Worm (Caenorhabditis elegans) whole organism, mixed stage, embryonic: ENCODE measurements around the gene D1025.1.
"Not testable (repeated sequence)": the region's sequence is repeated elsewhere in the genome, so short reads cannot be mapped to it uniquely, and the experiment has no call there.

Source experiments
- M03D4.4 ChIP-seq: sonication (generic microtip); optimal IDR thresholded peaks from 2 replicates; lab custom pipeline; 2017; ENCODE audit warnings: mild to moderate bottlenecking, missing genetic modification characterization, missing compliant biosample characterization
- bed-3 ChIP-seq: fragments of 200-800 bp; sonication (Bioruptor generic); optimal IDR thresholded peaks from 3 replicates; lab custom pipeline; 2018; ENCODE audit warnings: mild to moderate bottlenecking, missing genetic modification characterization, moderate library complexity, missing compliant biosample characterization
- blmp-1 ChIP-seq: fragments of 150-350 bp; optimal IDR thresholded peaks from 2 replicates; lab custom pipeline; 2014; ENCODE audit warnings: missing biosample characterization, missing genetic modification characterization
- ceh-39 ChIP-seq: fragments of 150-350 bp; optimal IDR thresholded peaks from 2 replicates; lab custom pipeline; 2014; ENCODE audit warnings: missing biosample characterization, missing genetic modification characterization
- ceh-43 ChIP-seq: fragments of 200-800 bp; sonication (Bioruptor generic); optimal IDR thresholded peaks from 2 replicates; lab custom pipeline; 2018; ENCODE audit warnings: mild to moderate bottlenecking, missing genetic modification characterization, moderate library complexity, missing compliant biosample characterization
- ces-1 ChIP-seq: fragments of 150-350 bp; optimal IDR thresholded peaks from 2 replicates; lab custom pipeline; 2014; ENCODE audit warnings: missing biosample characterization, missing genetic modification reagents, missing genetic modification characterization
- cnd-1 ChIP-seq: fragments of 200-800 bp; sonication (Bioruptor generic); optimal IDR thresholded peaks from 2 replicates; lab custom pipeline; 2018; ENCODE audit warnings: mild to moderate bottlenecking, missing genetic modification characterization, missing compliant biosample characterization
- drap-1 ChIP-seq: fragments of 200-800 bp; sonication (Bioruptor generic); optimal IDR thresholded peaks from 3 replicates; lab custom pipeline; 2018; ENCODE audit warnings: mild to moderate bottlenecking, missing genetic modification characterization, missing compliant biosample characterization
- elt-1 ChIP-seq: sonication (generic microtip); optimal IDR thresholded peaks from 2 replicates; lab custom pipeline; 2017; ENCODE audit warnings: missing genetic modification characterization, mild to moderate bottlenecking, missing compliant biosample characterization, antibody characterized with exemption, moderate library complexity, borderline replicate concordance; ENCODE audit not compliant: insufficient read depth
- elt-3 ChIP-seq: fragments of 150-350 bp; optimal IDR thresholded peaks from 2 replicates; lab custom pipeline; 2014; ENCODE audit warnings: missing biosample characterization, missing genetic modification characterization
- flh-1 ChIP-seq: fragments of 200-800 bp; sonication (Bioruptor generic); optimal IDR thresholded peaks from 2 replicates; lab custom pipeline; 2018; ENCODE audit warnings: mild to moderate bottlenecking, missing genetic modification characterization, moderate library complexity, missing compliant biosample characterization
- ham-2 ChIP-seq: fragments of 200-800 bp; sonication (Bioruptor generic); optimal IDR thresholded peaks from 2 replicates; lab custom pipeline; 2018; ENCODE audit warnings: mild to moderate bottlenecking, missing genetic modification characterization, missing compliant biosample characterization
- hlh-1 ChIP-seq: fragments of 150-350 bp; optimal IDR thresholded peaks from 2 replicates; lab custom pipeline; 2014; ENCODE audit warnings: missing biosample characterization, missing genetic modification reagents, missing genetic modification characterization
- lin-13 ChIP-seq: fragments of 150-350 bp; optimal IDR thresholded peaks from 2 replicates; lab custom pipeline; 2014; ENCODE audit warnings: missing biosample characterization, missing genetic modification characterization
- lin-32 ChIP-seq: fragments of 200-800 bp; sonication (Bioruptor generic); optimal IDR thresholded peaks from 2 replicates; lab custom pipeline; 2018; ENCODE audit warnings: mild to moderate bottlenecking, missing genetic modification characterization, missing compliant biosample characterization
- mab-5 ChIP-seq: fragments of 150-350 bp; optimal IDR thresholded peaks from 2 replicates; lab custom pipeline; 2014; ENCODE audit warnings: missing biosample characterization, missing genetic modification characterization
- mep-1 ChIP-seq: fragments of 150-350 bp; optimal IDR thresholded peaks from 2 replicates; lab custom pipeline; 2017; ENCODE audit warnings: missing biosample characterization, missing genetic modification reagents, missing genetic modification characterization, inconsistent platforms
- mls-2 ChIP-seq: sonication (generic microtip); optimal IDR thresholded peaks from 2 replicates; lab custom pipeline; 2016; ENCODE audit warnings: mild to moderate bottlenecking, missing genetic modification characterization, moderate library complexity, missing compliant biosample characterization
- nhr-2 ChIP-seq: fragments of 150-350 bp; optimal IDR thresholded peaks from 2 replicates; lab custom pipeline; 2014; ENCODE audit warnings: missing biosample characterization, missing genetic modification characterization
- nhr-28 ChIP-seq: fragments of 150-350 bp; optimal IDR thresholded peaks from 2 replicates; lab custom pipeline; 2014; ENCODE audit warnings: missing biosample characterization, missing genetic modification characterization
- pha-4 ChIP-seq: fragments of 150-350 bp; optimal IDR thresholded peaks from 2 replicates; lab custom pipeline; 2018; ENCODE audit warnings: missing biosample characterization, missing genetic modification reagents, missing genetic modification characterization
- sem-2 ChIP-seq: fragments of 200-800 bp; sonication (Bioruptor generic); optimal IDR thresholded peaks from 2 replicates; lab custom pipeline; 2018; ENCODE audit warnings: mild to moderate bottlenecking, missing genetic modification characterization, missing compliant biosample characterization
- snpc-4 ChIP-seq: fragments of 150-350 bp; optimal IDR thresholded peaks from 2 replicates; lab custom pipeline; 2014; ENCODE audit warnings: missing biosample characterization, missing genetic modification characterization
- sptf-1 ChIP-seq: sonication (generic microtip); optimal IDR thresholded peaks from 2 replicates; lab custom pipeline; 2017; ENCODE audit warnings: mild to moderate bottlenecking, missing genetic modification characterization, moderate library complexity, missing compliant biosample characterization
- unc-120 ChIP-seq: sonication (generic microtip); optimal IDR thresholded peaks from 2 replicates; lab custom pipeline; 2017; ENCODE audit warnings: missing genetic modification characterization, missing compliant biosample characterization; ENCODE audit not compliant: poor library complexity, severe bottlenecking
- unc-39 ChIP-seq: fragments of 150-350 bp; optimal IDR thresholded peaks from 2 replicates; lab custom pipeline; 2014; ENCODE audit warnings: missing biosample characterization, missing genetic modification characterization
- unc-62 ChIP-seq: fragments of 150-350 bp; optimal IDR thresholded peaks from 2 replicates; lab custom pipeline; 2014; ENCODE audit warnings: missing biosample characterization, missing genetic modification reagents, missing genetic modification characterization
- zip-8 ChIP-seq: fragments of 150-350 bp; optimal IDR thresholded peaks from 2 replicates; lab custom pipeline; 2014; ENCODE audit warnings: missing biosample characterization, missing genetic modification characterization
- ztf-11 ChIP-seq: fragments of 150-350 bp; optimal IDR thresholded peaks from 2 replicates; lab custom pipeline; 2014; ENCODE audit warnings: missing biosample characterization, missing genetic modification characterization

D1025.1 gene

DNA sequence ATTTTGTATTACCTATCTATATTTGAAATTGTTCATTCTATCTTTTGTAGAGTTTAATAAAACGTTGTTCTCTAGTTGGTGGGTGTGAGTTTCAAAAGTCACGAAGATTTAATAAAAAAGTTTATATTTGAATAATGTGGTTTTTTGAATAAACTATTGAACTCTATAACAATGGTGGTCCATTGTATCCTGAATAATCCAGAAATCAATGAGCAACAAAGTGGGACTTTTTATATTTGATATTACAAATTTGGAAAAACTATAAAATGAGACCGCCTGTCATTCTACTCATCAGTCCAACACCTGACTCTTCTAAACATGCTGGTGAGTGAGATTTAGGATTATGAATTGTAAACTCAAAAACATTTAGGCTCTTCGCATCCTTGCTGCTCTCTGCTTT, 7.8 kb downstream of the D1025.1 start, which contains the start of gene nspc-19:
Gene nspc-19 (plus strand): TSS at position 301 of the 400 bp plus-strand sequence.
- TF ChIP-seq unc-120 (tag; lab: Kevin White, UChicago); flh-1 (GFP tag; lab: Kevin White, UChicago); drap-1 (GFP tag; lab: Kevin White, UChicago): not testable (repeated sequence)
- TF ChIP-seq, all 35 proteins: peak for 0; not testable (repeated sequence) for 35

DNA sequence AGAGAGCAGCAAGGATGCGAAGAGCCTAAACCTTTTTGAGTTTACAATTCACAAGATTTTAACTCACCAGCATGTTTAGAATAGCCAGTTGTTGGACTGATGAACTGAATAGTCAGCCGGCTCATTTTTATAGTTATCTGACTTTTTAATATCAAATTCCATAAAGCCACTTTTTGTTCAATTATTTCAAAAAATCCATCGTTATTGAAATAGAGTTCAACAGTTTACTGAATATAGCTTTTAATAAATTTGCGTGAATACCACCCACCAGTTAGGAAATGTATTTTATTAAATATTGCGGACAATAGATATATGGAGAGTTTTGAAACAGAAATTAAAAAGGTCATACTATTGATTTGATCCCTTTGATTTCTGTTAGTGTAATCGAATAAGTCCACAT, 9.5 kb downstream of the D1025.1 start, which contains the start of gene nspc-20:
Gene nspc-20 (minus strand): TSS at position 101 of the 400 bp plus-strand sequence.
- TF ChIP-seq ztf-11 (tag; lab: Kevin White, UChicago) = no peak
- no peak for TF ChIP-seq sptf-1 (tag; lab: Kevin White, UChicago)

DNA sequence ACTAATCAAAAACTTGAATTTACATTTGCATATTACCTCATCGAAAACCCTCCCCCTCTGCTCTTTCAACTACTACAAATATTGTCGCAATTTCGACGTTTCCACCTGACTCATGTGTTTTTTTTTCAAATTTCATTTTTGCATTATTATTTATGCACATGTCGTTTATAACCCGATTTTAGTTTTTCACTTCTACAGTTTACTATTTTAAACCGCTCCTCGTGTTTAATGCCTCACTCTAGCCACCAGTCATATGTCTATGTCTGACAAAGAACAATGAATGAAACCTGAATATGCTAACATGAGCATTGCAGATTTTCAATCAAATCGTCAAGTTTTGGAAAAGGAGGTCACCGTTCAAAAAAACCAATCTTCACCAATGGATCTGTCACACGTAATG, 13.6 kb downstream of the D1025.1 start, which contains the start of gene T24C2.5:
Gene T24C2.5 (plus strand): TSS at position 301 of the 400 bp plus-strand sequence.
- TF ChIP-seq hlh-1 (no peak), snpc-4 (tag; lab: Kevin White, UChicago) (no peak), elt-3 (tag; lab: Kevin White, UChicago) (no peak), ham-2 (GFP tag; lab: Kevin White, UChicago) (no peak), lin-32 (no peak), nhr-28 (tag; lab: Kevin White, UChicago) (no peak), sptf-1 (tag; lab: Kevin White, UChicago) (no peak), ceh-39 (tag; lab: Kevin White, UChicago) (no peak), elt-1 (tag; lab: Kevin White, UChicago) (no peak)

DNA sequence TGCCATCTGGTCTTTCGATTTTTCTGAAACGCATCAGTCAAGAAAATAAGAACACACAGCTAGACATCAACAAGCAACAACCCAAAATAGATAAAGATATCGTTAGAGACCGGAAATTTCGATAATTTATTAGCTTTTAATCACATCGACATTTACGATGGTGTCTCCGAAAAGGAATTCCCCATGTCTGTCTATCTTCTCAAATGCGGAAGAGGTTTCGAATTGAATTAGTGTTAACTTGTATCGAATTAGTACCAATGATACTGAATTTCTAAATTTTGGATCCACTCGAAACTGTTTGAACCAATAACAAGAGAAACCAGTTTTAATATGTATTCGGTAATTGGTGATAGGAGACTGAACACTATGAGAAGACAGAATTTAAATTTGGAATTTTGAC, 14.0 kb downstream of the D1025.1 start:
- TF ChIP-seq pha-4 (tag; lab: Kevin White, UChicago) (no peak), ces-1 (GFP tag; lab: Kevin White, UChicago) (no peak), unc-62 (GFP tag; lab: Kevin White, UChicago) (no peak), zip-8 (tag; lab: Kevin White, UChicago) (no peak)

DNA sequence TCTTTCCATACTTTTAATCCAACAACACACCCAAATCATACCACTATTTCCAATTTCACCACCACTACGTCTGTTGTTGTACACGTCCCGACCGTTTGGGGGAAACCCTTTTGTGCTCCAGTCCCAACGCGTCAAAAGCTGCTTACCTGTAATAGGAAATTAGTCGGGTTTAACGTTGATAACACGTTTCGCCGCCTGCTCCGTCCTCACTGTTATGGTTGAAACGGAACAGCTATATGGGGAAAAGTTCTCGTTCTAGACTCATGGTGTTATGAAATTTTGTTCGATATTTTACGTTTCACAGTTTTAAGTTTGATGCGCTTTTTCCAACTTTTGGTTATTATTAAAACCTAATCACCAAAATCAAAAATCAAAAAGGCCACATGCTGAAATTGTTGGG, 15.3 kb downstream of the D1025.1 start:
- no peak for TF ChIP-seq mep-1 (tag; lab: Kevin White, UChicago)
- TF ChIP-seq unc-39 (tag; lab: Kevin White, UChicago) = no peak
- no peak for TF ChIP-seq ceh-43 (GFP tag; lab: Kevin White, UChicago)
- TF ChIP-seq pha-4 (tag; lab: Kevin White, UChicago) = no peak

DNA sequence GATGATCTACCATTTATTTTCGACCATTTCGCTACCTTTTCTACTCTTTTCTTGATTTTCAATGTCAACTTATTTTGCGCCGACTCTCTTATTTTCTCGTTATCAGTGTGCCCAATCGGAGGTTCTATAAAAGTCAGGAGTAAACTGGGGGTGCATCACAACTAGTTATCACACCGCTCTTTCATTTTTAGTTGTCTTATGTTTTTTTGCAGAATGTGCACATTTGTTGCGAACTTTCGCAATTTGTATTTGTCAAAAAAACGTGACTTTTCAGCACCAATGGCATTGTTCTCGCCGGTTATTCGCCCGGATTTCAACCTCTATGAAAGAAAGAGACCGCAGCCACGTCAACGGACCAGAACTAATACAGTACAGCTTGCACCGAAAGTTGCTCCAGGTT, 17.1 kb downstream of the D1025.1 start:
- no peak for TF ChIP-seq snpc-4 (tag; lab: Kevin White, UChicago)
- no peak for TF ChIP-seq unc-120 (tag; lab: Kevin White, UChicago)
- TF ChIP-seq sem-2 (GFP tag; lab: Kevin White, UChicago) = no peak
- no peak for TF ChIP-seq cnd-1 (tag; lab: Kevin White, UChicago)
- no peak for TF ChIP-seq ztf-11 (tag; lab: Kevin White, UChicago)

DNA sequence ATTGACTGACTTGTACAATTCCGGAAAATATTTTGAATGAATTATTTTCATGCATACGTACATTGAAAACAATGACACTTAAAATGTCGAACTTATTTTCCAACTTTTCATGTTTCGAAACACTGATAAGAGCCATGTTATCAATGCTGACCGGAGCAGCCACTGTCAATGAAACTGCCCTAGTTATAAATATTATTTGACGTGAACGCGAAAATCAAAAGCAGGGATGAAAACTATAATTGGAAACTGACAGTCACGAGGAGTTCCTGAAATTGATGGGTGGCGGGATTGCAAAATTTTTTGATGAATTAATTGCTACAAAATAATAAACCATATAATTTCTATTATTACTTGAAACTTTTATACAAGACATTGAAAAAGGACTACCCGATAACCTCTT, 18.9 kb downstream of the D1025.1 start:
- TF ChIP-seq M03D4.4 (no peak), mls-2 (tag; lab: Kevin White, UChicago) (no peak), elt-1 (tag; lab: Kevin White, UChicago) (no peak), flh-1 (GFP tag; lab: Kevin White, UChicago) (no peak), snpc-4 (tag; lab: Kevin White, UChicago) (no peak), nhr-2 (tag; lab: Kevin White, UChicago) (no peak), lin-13 (tag; lab: Kevin White, UChicago) (no peak), ztf-11 (tag; lab: Kevin White, UChicago) (no peak), mab-5 (tag; lab: Kevin White, UChicago) (no peak), ham-2 (GFP tag; lab: Kevin White, UChicago) (no peak), lin-32 (no peak), ceh-39 (tag; lab: Kevin White, UChicago) (no peak), blmp-1 (tag; lab: Kevin White, UChicago) (no peak), unc-120 (tag; lab: Kevin White, UChicago) (no peak), sem-2 (GFP tag; lab: Kevin White, UChicago) (no peak), zip-8 (tag; lab: Kevin White, UChicago) (no peak), cnd-1 (tag; lab: Kevin White, UChicago) (no peak), bed-3 (GFP tag; lab: Kevin White, UChicago) (no peak), ces-1 (GFP tag; lab: Kevin White, UChicago) (no peak)
